Worm (Caenorhabditis elegans): ENCODE results near the gene nas-25.
A peak's percentile ranks its signal among the peaks of the same experiment; 100 is the strongest.

nas-25 gene

DNA sequence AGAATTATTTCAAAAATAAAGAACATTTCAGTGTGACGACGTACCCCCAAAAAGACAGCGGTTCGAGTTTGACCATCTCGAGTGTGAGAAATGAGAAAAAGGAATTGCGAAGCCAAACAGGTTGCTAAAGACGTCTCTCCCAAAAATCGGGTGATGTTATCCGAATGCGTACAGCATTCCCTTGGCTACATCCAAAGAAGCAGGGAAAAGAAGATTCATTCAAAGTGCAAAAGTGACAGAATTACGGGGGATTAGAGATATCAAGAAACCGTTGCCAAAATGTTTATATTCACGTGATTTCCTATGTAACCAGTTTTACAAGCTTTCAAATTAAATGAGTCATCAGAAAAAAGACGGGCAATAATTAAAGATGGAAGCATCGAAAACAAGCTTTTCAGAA lies 28.1 kb downstream of the nas-25 start:
- peak; percentile 73 for TF ChIP-seq nhr-43 (tag; optimal IDR thresholded peaks at IDR 0.05; ENCODE audit: poor library complexity, severe bottlenecking)
- TF ChIP-seq unc-39 (tag; optimal IDR thresholded peaks at IDR 0.05): no peak
- TF ChIP-seq ceh-16 (tag; optimal IDR thresholded peaks at IDR 0.05): no peak
- TF ChIP-seq fkh-10 (GFP tag; optimal IDR thresholded peaks at IDR 0.05): no peak
- peak; percentile 60 for TF ChIP-seq nhr-23 (tag; optimal IDR thresholded peaks at IDR 0.05)
- TF ChIP-seq nhr-25 (tag; optimal IDR thresholded peaks at IDR 0.05): peak; percentile 68
- peak; percentile 15 for TF ChIP-seq unc-62 (GFP tag; optimal IDR thresholded peaks at IDR 0.05)
- no peak for TF ChIP-seq snpc-4 (tag; optimal IDR thresholded peaks at IDR 0.05)
- TF ChIP-seq sea-2 (GFP tag; optimal IDR thresholded peaks at IDR 0.05): no peak
- peak in 1 of 3 experiments; percentile 69 for TF ChIP-seq elt-3 (tag; optimal IDR thresholded peaks at IDR 0.05)
- TF ChIP-seq daf-12 (tag; optimal IDR thresholded peaks at IDR 0.05): no peak
- no peak for TF ChIP-seq fos-1 (tag; optimal IDR thresholded peaks at IDR 0.05)

DNA sequence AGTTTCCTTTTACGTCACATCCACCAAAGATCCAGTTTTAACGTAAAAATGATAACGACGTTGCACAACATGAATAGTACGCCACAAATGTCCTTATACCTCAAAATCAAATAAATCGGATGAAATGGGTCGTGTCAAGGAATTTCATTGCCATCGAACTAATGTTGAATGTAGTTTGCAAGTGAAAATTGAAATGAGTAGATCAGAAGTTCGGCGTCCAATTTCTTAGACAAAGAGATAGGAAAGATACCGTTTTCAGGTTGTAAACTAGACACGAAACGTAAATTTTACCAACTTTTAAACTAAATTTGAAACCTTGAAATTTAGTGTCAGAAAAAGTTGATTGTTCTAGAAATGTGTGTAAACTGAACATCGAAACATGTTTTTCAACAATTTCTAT lies 29.0 kb downstream of the nas-25 start:
- TF ChIP-seq nhr-25 (tag; optimal IDR thresholded peaks at IDR 0.05): peak; percentile 24
- no peak for TF ChIP-seq nhr-76 (tag; optimal IDR thresholded peaks at IDR 0.05)

DNA sequence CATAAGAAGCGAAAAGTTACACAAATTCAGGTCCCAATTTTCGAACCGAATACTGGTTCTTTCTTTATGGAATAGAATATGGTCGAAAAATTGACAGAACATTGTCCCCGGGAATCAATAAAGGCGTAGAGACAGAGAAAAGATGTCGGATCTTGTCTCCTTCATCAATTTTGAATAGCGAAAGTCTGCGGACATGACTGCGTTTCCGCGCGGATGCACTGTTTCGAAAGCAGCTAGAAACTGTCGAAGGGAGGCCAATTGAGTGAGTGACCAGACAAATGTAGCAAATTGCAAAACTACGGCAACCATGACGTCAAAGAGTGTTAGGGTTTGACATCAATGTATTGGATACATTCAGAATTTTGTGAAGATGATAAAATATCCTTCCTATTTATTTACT lies 30.7 kb downstream of the nas-25 start:
- TF ChIP-seq nhr-25 (tag; optimal IDR thresholded peaks at IDR 0.05) (peak; percentile 23), ztf-4 (tag; optimal IDR thresholded peaks at IDR 0.05) (no peak)

DNA sequence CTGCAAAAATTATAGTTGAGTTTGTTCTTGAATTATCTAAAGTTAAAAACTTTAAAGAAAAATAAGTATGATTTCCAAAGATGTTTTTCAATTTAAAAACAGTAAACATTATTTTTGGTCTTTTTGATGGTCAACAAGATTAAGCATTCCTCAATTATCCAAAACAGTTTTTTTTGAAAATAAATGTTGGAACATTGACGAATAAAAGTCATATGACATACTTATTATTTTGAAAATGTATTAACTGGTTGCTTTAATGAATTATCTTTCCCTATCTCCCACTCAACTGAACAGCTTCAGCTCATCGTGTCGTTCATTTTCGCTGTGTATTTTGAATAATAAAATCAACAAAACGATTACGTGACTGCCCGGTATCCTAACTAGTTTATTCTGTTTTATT lies 31.2 kb downstream of the nas-25 start:
- TF ChIP-seq mdl-1 (tag; optimal IDR thresholded peaks at IDR 0.05) (no peak), mml-1 (tag; optimal IDR thresholded peaks at IDR 0.05) (no peak), lin-39 (tag; optimal IDR thresholded peaks at IDR 0.05) (no peak), daf-12 (tag; optimal IDR thresholded peaks at IDR 0.05) (no peak), nhr-77 (tag; optimal IDR thresholded peaks at IDR 0.05) (no peak), nhr-25 (tag; optimal IDR thresholded peaks at IDR 0.05) (no peak), nhr-237 (tag; optimal IDR thresholded peaks at IDR 0.05) (no peak), ceh-82 (tag; optimal IDR thresholded peaks at IDR 0.05) (no peak), fkh-2 (tag; optimal IDR thresholded peaks at IDR 0.05) (no peak)

DNA sequence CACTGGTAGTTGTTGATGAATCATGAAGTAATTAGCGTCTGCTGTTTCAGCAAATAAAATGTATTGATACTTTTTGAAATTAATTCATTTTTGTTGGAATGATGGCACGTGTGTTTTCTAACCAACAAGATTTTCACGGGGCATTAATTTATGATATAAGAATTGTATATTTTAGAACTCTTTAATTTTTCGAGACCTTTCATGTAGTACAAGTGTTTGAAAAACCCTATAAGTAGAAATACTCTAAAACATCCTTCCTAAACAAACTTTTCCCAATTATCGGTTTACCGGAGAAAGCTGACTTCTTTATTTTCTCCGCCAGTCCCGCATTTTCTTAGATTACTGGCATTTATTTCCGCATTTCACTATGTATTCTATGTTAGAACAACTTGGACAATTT lies 33.7 kb downstream of the nas-25 start, which contains the start of gene snb-6:
snb-6 (minus strand) TSS at position 101 of the 400 bp plus-strand sequence.
- TF ChIP-seq lin-15B (tag; optimal IDR thresholded peaks at IDR 0.05) (no peak), nhr-77 (tag; optimal IDR thresholded peaks at IDR 0.05) (no peak), nhr-28 (tag; optimal IDR thresholded peaks at IDR 0.05) (no peak)

DNA sequence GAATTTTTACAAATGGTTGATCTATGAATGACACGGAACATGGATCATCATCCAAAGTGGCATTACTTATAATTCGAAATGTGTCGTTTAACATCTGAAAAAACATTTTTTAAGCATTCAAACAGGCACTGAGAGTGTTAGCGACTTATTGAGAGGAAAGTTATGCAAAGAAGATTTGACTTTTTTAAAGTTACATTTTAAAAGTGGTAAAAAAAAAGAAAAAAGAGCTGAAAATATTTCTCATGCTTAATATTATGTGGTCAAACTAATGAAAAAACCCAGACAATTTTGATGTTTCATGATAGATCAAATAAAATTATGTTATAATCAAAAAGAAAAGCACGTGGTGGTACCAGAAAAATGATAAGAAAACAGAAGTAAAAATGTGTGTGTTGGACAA lies 39.2 kb downstream of the nas-25 start, which contains the start of gene npr-20:
npr-20 (minus strand) TSS at position 101 of the 400 bp plus-strand sequence.
- TF ChIP-seq nhr-12 (tag; optimal IDR thresholded peaks at IDR 0.05) (no peak), ceh-82 (tag; optimal IDR thresholded peaks at IDR 0.05) (no peak), elt-2 (tag; optimal IDR thresholded peaks at IDR 0.05) (peak; percentile 10), unc-62 (GFP tag; optimal IDR thresholded peaks at IDR 0.05) (no peak), mdl-1 (tag; optimal IDR thresholded peaks at IDR 0.05) (no peak)

DNA sequence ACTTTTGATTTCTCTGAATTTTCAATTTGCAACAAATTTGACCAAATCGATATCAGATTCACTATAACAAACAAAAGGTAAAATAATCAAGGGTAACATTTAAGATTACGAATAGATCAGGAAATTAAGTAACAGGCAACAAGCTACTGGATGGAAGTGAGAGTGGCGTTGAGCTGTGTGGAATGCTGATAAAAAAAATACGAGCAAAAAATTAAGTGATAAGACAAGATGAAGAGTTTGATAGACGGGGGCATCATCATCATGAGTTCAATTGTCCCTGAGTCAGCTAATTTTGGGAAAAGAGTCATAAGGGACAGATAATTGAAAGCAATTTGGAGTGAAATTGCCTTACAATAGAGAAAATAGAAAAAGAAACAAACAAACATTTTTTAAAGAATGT lies 41.0 kb downstream of the nas-25 start:
- TF ChIP-seq nhr-28 (tag; optimal IDR thresholded peaks at IDR 0.05) (no peak), pqm-1 (tag; optimal IDR thresholded peaks at IDR 0.05) (peak; percentile 67), elt-2 (tag; optimal IDR thresholded peaks at IDR 0.05) (peak; percentile 83), nhr-237 (tag; optimal IDR thresholded peaks at IDR 0.05) (no peak), jun-1 (tag; optimal IDR thresholded peaks at IDR 0.05) (peak; percentile 21)

DNA sequence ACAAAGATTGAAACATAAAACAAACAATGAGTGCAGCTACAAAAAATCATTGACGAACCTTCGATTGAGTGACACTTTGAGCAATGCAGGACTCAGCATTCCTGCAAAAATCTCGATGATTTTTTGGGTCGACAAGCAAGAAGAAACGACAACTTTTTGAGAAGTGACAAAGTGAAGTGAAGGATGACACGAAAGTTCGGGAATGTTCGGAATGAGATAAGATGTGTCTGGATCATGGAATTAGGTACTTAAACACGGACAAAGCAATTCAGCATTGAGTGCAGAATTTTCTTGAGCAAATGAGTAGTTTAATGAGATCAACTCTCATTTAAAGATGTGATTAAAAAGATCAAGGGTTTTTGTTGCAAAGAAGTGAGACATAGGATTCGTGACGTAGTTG lies 48.0 kb downstream of the nas-25 start, which contains the start of gene T07D4.2:
T07D4.2 (minus strand) TSS at position 101 of the 400 bp plus-strand sequence.
- no peak for TF ChIP-seq mml-1 (tag; optimal IDR thresholded peaks at IDR 0.05)
- TF ChIP-seq unc-39 (tag; optimal IDR thresholded peaks at IDR 0.05): no peak
- TF ChIP-seq daf-12 (tag; optimal IDR thresholded peaks at IDR 0.05): no peak
- no peak for TF ChIP-seq lin-15B (tag; optimal IDR thresholded peaks at IDR 0.05)
- no peak for TF ChIP-seq eor-1 (tag; optimal IDR thresholded peaks at IDR 0.05)
- peak; percentile 11 for TF ChIP-seq unc-62 (GFP tag; optimal IDR thresholded peaks at IDR 0.05)
